Fruit fly (Drosophila melanogaster) whole organism, pupa: ENCODE measurements around the gene tkv.

Experiments
- CG34367 ChIP-seq: fragments of 200-800 bp; sonication (Bioruptor generic); optimal IDR thresholded peaks from 2 replicates; lab custom pipeline; 2018; ENCODE audit warnings: missing biosample characterization, mild to moderate bottlenecking, missing genetic modification characterization
- CG4496 ChIP-seq: fragments of 200-800 bp; sonication (Bioruptor generic); IDR thresholded peaks from 3 replicates; pipeline ENCODE4 v1.3.6; 2022; ENCODE audit warnings: missing biosample characterization, missing genetic modification characterization
- fd96Ca ChIP-seq: fragments of 200-800 bp; sonication (Bioruptor generic); IDR thresholded peaks from 3 replicates; pipeline ENCODE4 v1.3.6; 2022; ENCODE audit warnings: missing biosample characterization, missing genetic modification characterization
- rn ChIP-seq: fragments of 200-800 bp; sonication (Bioruptor generic); IDR thresholded peaks from 2 replicates; pipeline ENCODE4 v1.3.6; 2022; ENCODE audit warnings: missing biosample characterization, missing genetic modification characterization

DNA sequence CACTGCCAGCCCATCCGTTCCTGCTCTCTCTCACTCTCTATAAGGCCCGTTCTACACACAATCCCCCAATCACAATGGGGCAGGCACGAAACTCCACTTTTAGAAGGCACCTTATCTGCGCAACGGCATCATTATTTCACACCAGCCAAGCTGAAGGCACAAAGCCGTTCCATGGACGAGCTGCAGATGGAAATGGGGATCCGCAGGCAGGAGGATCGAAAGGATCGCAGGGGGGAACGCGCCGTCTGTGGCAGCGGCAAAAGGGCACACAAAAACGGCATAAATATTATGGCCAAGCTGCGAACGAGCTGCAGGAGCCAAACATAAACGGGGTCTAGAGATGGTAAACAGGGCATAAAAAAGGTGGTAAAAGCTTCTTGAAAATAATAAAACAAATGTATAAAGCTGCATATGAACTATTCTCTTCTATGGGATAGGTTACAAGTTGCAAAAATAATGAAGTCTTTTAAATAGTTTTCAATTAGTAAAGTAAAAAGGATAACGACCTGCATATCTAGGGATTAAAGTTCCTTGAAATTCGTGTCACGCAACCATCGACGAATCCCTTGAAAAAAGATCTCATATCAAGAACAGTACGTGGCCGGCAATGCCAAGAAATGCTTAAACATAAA is 18.7 kb downstream of the tkv start:
- TF ChIP-seq fd96Ca (GFP tag; lab: Robert Waterston, UW) (0 out of 3 replicates have a peak, but pooled peaks have one; percentile 5), CG34367 (tag; lab: Kevin White, UChicago) (peak; percentile 59), CG4496 (GFP tag; lab: Robert Waterston, UW) (no peak; the same call in 2 of the 3 replicates), rn (GFP tag; lab: Robert Waterston, UW) (no peak)
